Fruit fly (Drosophila melanogaster): ENCODE measurements around the gene kuk.

kuk gene

DNA sequence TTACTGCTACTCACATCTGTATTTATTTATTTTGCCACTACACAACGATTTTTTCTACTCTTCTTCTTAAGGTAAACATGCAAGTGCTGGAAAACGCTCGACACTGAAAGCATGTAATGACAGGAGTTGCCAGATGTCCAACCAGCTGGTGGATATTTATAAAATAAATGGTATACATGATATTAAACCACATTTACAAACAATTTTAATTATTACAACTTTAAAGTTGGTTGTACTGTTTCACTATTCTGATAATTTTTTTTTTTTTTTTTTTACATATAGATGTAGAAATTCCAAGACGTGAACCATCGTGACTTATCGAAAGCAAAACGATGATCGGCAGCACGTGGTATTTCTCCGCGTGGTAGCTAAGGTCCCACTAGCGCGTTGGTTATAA lies at the start of gene kuk, which contains the start of gene Keap1 (continued):
- no peak for TF ChIP-seq ro (GFP tag; IDR thresholded peaks at IDR 0.05)
- TF ChIP-seq CG5953 (GFP tag; IDR thresholded peaks at IDR 0.05): no peak
- TF ChIP-seq inv (GFP tag; IDR thresholded peaks at IDR 0.05; ENCODE audit: partially characterized antibody): peak; percentile 88
- TF ChIP-seq kah (GFP tag; optimal IDR thresholded peaks at IDR 0.05): no peak
- TF ChIP-seq CG4854 (GFP tag; optimal IDR thresholded peaks at IDR 0.05): no peak
- TF ChIP-seq CG8765 (GFP tag; IDR thresholded peaks at IDR 0.05): peak; percentile 30; the same call in 1 of the 2 replicates
- TF ChIP-seq kni (GFP tag; optimal IDR thresholded peaks at IDR 0.05): no peak
- TF ChIP-seq CkIIα-i1 (GFP tag; IDR thresholded peaks at IDR 0.05): no peak
- no peak for TF ChIP-seq D19A (tag; optimal IDR thresholded peaks at IDR 0.05)
- TF ChIP-seq dm (GFP tag; optimal IDR thresholded peaks at IDR 0.05): peak; percentile 86
- TF ChIP-seq CG8944 (GFP tag; optimal IDR thresholded peaks at IDR 0.05): peak; percentile 11
- peak; percentile 17 for TF ChIP-seq pb (GFP tag; optimal IDR thresholded peaks at IDR 0.05)
- no peak for TF ChIP-seq CG8359 (GFP tag; optimal IDR thresholded peaks at IDR 0.05; ENCODE audit: borderline replicate concordance)
- TF ChIP-seq CG15696 (tag; optimal IDR thresholded peaks at IDR 0.05): peak; percentile 32
- TF ChIP-seq CG9727 (GFP tag; optimal IDR thresholded peaks at IDR 0.05): peak; percentile 41
- TF ChIP-seq gcm (GFP tag; optimal IDR thresholded peaks at IDR 0.05): no peak
- TF ChIP-seq cg (GFP tag; optimal IDR thresholded peaks at IDR 0.05): no peak
- peak; percentile 70 for TF ChIP-seq stwl (tag; optimal IDR thresholded peaks at IDR 0.05)
- peak; percentile 41 for TF ChIP-seq CG10209 (GFP tag; optimal IDR thresholded peaks at IDR 0.05)
- no peak for TF ChIP-seq CG1792 (GFP tag; optimal IDR thresholded peaks at IDR 0.05)
- TF ChIP-seq CG6683 (GFP tag; optimal IDR thresholded peaks at IDR 0.05): no peak
- TF ChIP-seq Elba2 (GFP tag; optimal IDR thresholded peaks at IDR 0.05): no peak
- TF ChIP-seq crp (GFP tag; optimal IDR thresholded peaks at IDR 0.05): peak; percentile 5 to 81
- TF ChIP-seq CG7372 (GFP tag; IDR thresholded peaks at IDR 0.05): no peak
- TF ChIP-seq hkb (optimal IDR thresholded peaks at IDR 0.05): peak; percentile 85
- peak; percentile 7; the same call in 1 of the 2 replicates for TF ChIP-seq hkb (GFP tag; IDR thresholded peaks at IDR 0.05)
- peak; percentile 21 for TF ChIP-seq CG5245 (GFP tag; optimal IDR thresholded peaks at IDR 0.05)
- no peak for TF ChIP-seq odd (GFP tag; optimal IDR thresholded peaks at IDR 0.05)
- TF ChIP-seq wor (GFP tag; IDR thresholded peaks at IDR 0.05): no peak
- no peak for TF ChIP-seq aop (GFP tag; IDR thresholded peaks at IDR 0.05)
- TF ChIP-seq pita (GFP tag; optimal IDR thresholded peaks at IDR 0.05): peak; percentile 86
- TF ChIP-seq CG3847 (GFP tag; IDR thresholded peaks at IDR 0.05): peak; percentile 87
- peak; percentile 32 for TF ChIP-seq CG4820 (GFP tag; optimal IDR thresholded peaks at IDR 0.05)
- TF ChIP-seq Atf3 (GFP tag; optimal IDR thresholded peaks at IDR 0.05): peak; percentile 48
- TF ChIP-seq unc-4 (GFP tag; IDR thresholded peaks at IDR 0.05; ENCODE audit: partially characterized antibody): peak; percentile 86
- TF ChIP-seq seq (GFP tag; IDR thresholded peaks at IDR 0.05): 0 out of 2 replicates have a peak, but pooled peaks have one; percentile 0
- no peak for TF ChIP-seq Vsx1 (GFP tag; optimal IDR thresholded peaks at IDR 0.05)
- peak; percentile 34 for TF ChIP-seq CG18011 (GFP tag; optimal IDR thresholded peaks at IDR 0.05)
- TF ChIP-seq CG2120 (GFP tag; optimal IDR thresholded peaks at IDR 0.05): peak; percentile 81
- TF ChIP-seq chm (GFP tag; IDR thresholded peaks at IDR 0.05): no peak
- TF ChIP-seq Chrac-16 (GFP tag; optimal IDR thresholded peaks at IDR 0.05): peak; percentile 55
- no peak for TF ChIP-seq cad (GFP tag; optimal IDR thresholded peaks at IDR 0.05)
- TF ChIP-seq CG2875 (GFP tag; optimal IDR thresholded peaks at IDR 0.05): peak; percentile 12
- TF ChIP-seq luna (GFP tag; optimal IDR thresholded peaks at IDR 0.05): peak; percentile 35
- peak; percentile 71 for TF ChIP-seq maf-S (GFP tag; optimal IDR thresholded peaks at IDR 0.05)
- peak; percentile 73 for TF ChIP-seq HLH54F (GFP tag; optimal IDR thresholded peaks at IDR 0.05)
- TF ChIP-seq CG11723 (GFP tag; optimal IDR thresholded peaks at IDR 0.05): no peak
- no peak for TF ChIP-seq Oaz (GFP tag; IDR thresholded peaks at IDR 0.05)
- no peak for TF ChIP-seq Ssrp (tag; optimal IDR thresholded peaks at IDR 0.05)
- no peak for TF ChIP-seq ftz-f1 (GFP tag; optimal IDR thresholded peaks at IDR 0.05)
- TF ChIP-seq CG16779 (GFP tag; IDR thresholded peaks at IDR 0.05): no peak
- TF ChIP-seq Rx (GFP tag; IDR thresholded peaks at IDR 0.05): peak; percentile 5; the same call in 1 of the 2 replicates

Measured in whole organism, embryonic.